Worm (Caenorhabditis elegans): Measurements from ENCODE around the gene cmk-1.

ce11 chrIV:1790677-1791076 is 33.6 kb upstream of the cmk-1 start:
- TF ChIP-seq pha-4 (tag; optimal IDR thresholded peaks at IDR 0.05) (no peak), zip-5 (tag; optimal IDR thresholded peaks at IDR 0.05) (no peak), ceh-31 (tag; optimal IDR thresholded peaks at IDR 0.05) (no peak), K02D7.2 (tag; optimal IDR thresholded peaks at IDR 0.05) (no peak), ama-1 (optimal IDR thresholded peaks at IDR 0.05) (no peak), pqm-1 (tag; optimal IDR thresholded peaks at IDR 0.05) (no peak), pag-3 (tag; optimal IDR thresholded peaks at IDR 0.05; ENCODE audit: borderline replicate concordance) (no peak)

All from whole organism, late embryonic.